Worm (Caenorhabditis elegans) whole organism, L3 larva: ENCODE measurements around the gene gur-4.

Source experiments
- ama-1 ChIP-seq: fragments of 150-350 bp; optimal IDR thresholded peaks from 2 replicates; lab custom pipeline; 2018
- elt-3 ChIP-seq, 3 experiments: fragments of 150-350 bp in 1 of 3; sonication (generic microtip) in 2 of 3; optimal IDR thresholded peaks; 2 replicates in 2 of 3; 4 replicates in 1 of 3; lab custom pipeline; 2014 to 2017; ENCODE audit warnings: missing biosample characterization in 3 of 3, missing genetic modification characterization in 3 of 3
- fos-1 ChIP-seq: fragments of 150-350 bp; optimal IDR thresholded peaks from 2 replicates; lab custom pipeline; 2014; ENCODE audit warnings: missing biosample characterization, missing genetic modification characterization
- lin-39 ChIP-seq: fragments of 150-350 bp; optimal IDR thresholded peaks from 2 replicates; lab custom pipeline; 2018; ENCODE audit warnings: missing biosample characterization, missing genetic modification reagents, missing genetic modification characterization
- mdl-1 ChIP-seq: fragments of 150-350 bp; optimal IDR thresholded peaks from 2 replicates; lab custom pipeline; 2014; ENCODE audit warnings: missing biosample characterization, missing genetic modification characterization
- nhr-11 ChIP-seq: fragments of 150-350 bp; optimal IDR thresholded peaks from 2 replicates; lab custom pipeline; 2014; ENCODE audit warnings: missing biosample characterization, missing genetic modification characterization
- nhr-25 ChIP-seq: sonication (generic microtip); optimal IDR thresholded peaks from 2 replicates; lab custom pipeline; 2017; ENCODE audit warnings: missing biosample characterization, missing genetic modification characterization

- TF ChIP-seq lin-39 (peak; percentile 96), nhr-25 (tag; lab: Kevin White, UChicago) (peak; percentile 96), fos-1 (tag; lab: Kevin White, UChicago) (no peak), mdl-1 (tag; lab: Kevin White, UChicago) (peak; percentile 12), elt-3 (tag; optimal IDR thresholded peaks at IDR 0.05; lab: Kevin White, UChicago) (peak in 1 of 3 experiments; percentile 85), nhr-11 (tag; lab: Kevin White, UChicago) (peak; percentile 84), ama-1 (peak; percentile 88)
These were observed 49.8 kb downstream of the gur-4 start, which contains the start of gene Y48B6A.1 for ce11 chrII:14154357-14154756.
